Fruit fly (Drosophila melanogaster) whole organism, prepupa: Measurements from ENCODE around the gene CG17778.
A peak's percentile ranks its signal among the peaks of the same experiment; 100 is the strongest.

ENCODE experiments used
- Blimp-1 ChIP-seq: fragments of 200-800 bp; sonication (Bioruptor generic); optimal IDR thresholded peaks from 3 replicates; lab custom pipeline; 2017; ENCODE audit warnings: missing biosample characterization, missing genetic modification characterization, mild to moderate bottlenecking, moderate library complexity, missing genetic modification reagents
- CG10631 ChIP-seq: fragments of 200-800 bp; sonication (Bioruptor generic); optimal IDR thresholded peaks from 2 replicates; lab custom pipeline; 2016; ENCODE audit warnings: missing biosample characterization, missing genetic modification characterization
- CG11294 ChIP-seq: fragments of 200-800 bp; sonication (Bioruptor generic); IDR thresholded peaks from 2 replicates; pipeline ENCODE4 v1.3.6; 2022; ENCODE audit warnings: missing biosample characterization, missing genetic modification characterization
- CG11762 ChIP-seq: fragments of 200-800 bp; sonication (Bioruptor generic); optimal IDR thresholded peaks from 3 replicates; lab custom pipeline; 2016; ENCODE audit warnings: missing biosample characterization, missing genetic modification characterization; ENCODE audit not compliant: insufficient read depth
- CG11902 ChIP-seq: fragments of 200-800 bp; sonication (Bioruptor generic); optimal IDR thresholded peaks from 3 replicates; lab custom pipeline; 2016; ENCODE audit warnings: missing biosample characterization, missing genetic modification characterization
- CG16779 ChIP-seq: fragments of 200-800 bp; sonication (Bioruptor generic); optimal IDR thresholded peaks from 3 replicates; lab custom pipeline; 2017; ENCODE audit warnings: missing biosample characterization, mild to moderate bottlenecking, missing genetic modification characterization
- CG31627 ChIP-seq: fragments of 200-800 bp; sonication (Bioruptor generic); optimal IDR thresholded peaks from 3 replicates; lab custom pipeline; 2016; ENCODE audit warnings: missing biosample characterization, missing genetic modification characterization
- CG32006 ChIP-seq: fragments of 200-800 bp; sonication (Bioruptor generic); optimal IDR thresholded peaks from 3 replicates; lab custom pipeline; 2017; ENCODE audit warnings: missing biosample characterization, mild to moderate bottlenecking, missing genetic modification characterization
- CG34406 ChIP-seq: fragments of 200-800 bp; sonication (Bioruptor generic); optimal IDR thresholded peaks from 3 replicates; lab custom pipeline; 2016; ENCODE audit warnings: missing biosample characterization, missing genetic modification characterization
- CG3919 ChIP-seq: fragments of 200-800 bp; sonication (Bioruptor generic); optimal IDR thresholded peaks from 3 replicates; lab custom pipeline; 2016; ENCODE audit warnings: missing biosample characterization, missing genetic modification characterization
- CG4318 ChIP-seq: fragments of 200-800 bp; sonication (Bioruptor generic); optimal IDR thresholded peaks from 3 replicates; lab custom pipeline; 2017; ENCODE audit warnings: missing biosample characterization, mild to moderate bottlenecking, missing genetic modification characterization
- CG6163 ChIP-seq: fragments of 200-800 bp; sonication (Bioruptor generic); IDR thresholded peaks from 3 replicates; pipeline ENCODE4 v1.3.6; 2022; ENCODE audit warnings: missing biosample characterization, missing genetic modification characterization
- CG6792 ChIP-seq: fragments of 200-800 bp; sonication (Bioruptor generic); optimal IDR thresholded peaks from 3 replicates; lab custom pipeline; 2016; ENCODE audit warnings: missing biosample characterization, missing genetic modification characterization
- CG6854 ChIP-seq: fragments of 200-800 bp; sonication (Bioruptor generic); optimal IDR thresholded peaks from 2 replicates; lab custom pipeline; 2017; ENCODE audit warnings: missing biosample characterization, mild to moderate bottlenecking, missing genetic modification characterization
- CG7368 ChIP-seq: fragments of 200-800 bp; sonication (Bioruptor generic); optimal IDR thresholded peaks from 3 replicates; lab custom pipeline; 2016; ENCODE audit warnings: missing biosample characterization, missing genetic modification characterization
- CG8319 ChIP-seq: fragments of 200-800 bp; sonication (Bioruptor generic); optimal IDR thresholded peaks from 3 replicates; lab custom pipeline; 2016; ENCODE audit warnings: missing biosample characterization, missing genetic modification characterization
- CG8632 ChIP-seq: fragments of 200-800 bp; sonication (Bioruptor generic); optimal IDR thresholded peaks from 3 replicates; lab custom pipeline; 2016; ENCODE audit warnings: missing biosample characterization, missing genetic modification characterization
- CG9139 ChIP-seq: fragments of 200-800 bp; sonication (Bioruptor generic); optimal IDR thresholded peaks from 3 replicates; lab custom pipeline; 2017; ENCODE audit warnings: missing biosample characterization, mild to moderate bottlenecking, missing genetic modification characterization
- Eip78C ChIP-seq: fragments of 200-800 bp; sonication (Bioruptor generic); peaks from one replicate; lab custom pipeline; 2016; ENCODE audit warnings: missing biosample characterization, missing genetic modification characterization
- Ets21C ChIP-seq: fragments of 200-800 bp; sonication (Bioruptor generic); optimal IDR thresholded peaks from 3 replicates; lab custom pipeline; 2016; ENCODE audit warnings: missing biosample characterization, missing genetic modification characterization
- Ets96B ChIP-seq: fragments of 200-800 bp; optimal IDR thresholded peaks from 2 replicates; lab custom pipeline; 2019; ENCODE audit warnings: missing biosample characterization, mild to moderate bottlenecking, missing genetic modification characterization, moderate library complexity
- Hr38 ChIP-seq: sonication (Bioruptor generic); optimal IDR thresholded peaks from 2 replicates; lab custom pipeline; 2016; ENCODE audit warnings: missing biosample characterization, missing genetic modification characterization
- Hr4 ChIP-seq: fragments of 200-800 bp; sonication (Bioruptor generic); optimal IDR thresholded peaks from 3 replicates; lab custom pipeline; 2016; ENCODE audit warnings: missing biosample characterization, missing genetic modification characterization
- Lpt ChIP-seq: fragments of 200-800 bp; sonication (Bioruptor generic); optimal IDR thresholded peaks from 3 replicates; lab custom pipeline; 2016; ENCODE audit warnings: missing biosample characterization, missing genetic modification characterization
- Met ChIP-seq: fragments of 200-800 bp; sonication (Bioruptor generic); optimal IDR thresholded peaks from 3 replicates; lab custom pipeline; 2016; ENCODE audit warnings: missing biosample characterization, missing genetic modification characterization
- OdsH ChIP-seq: fragments of 200-800 bp; sonication (Bioruptor generic); optimal IDR thresholded peaks from 3 replicates; lab custom pipeline; 2016; ENCODE audit warnings: missing biosample characterization, missing genetic modification characterization
- Sox102F ChIP-seq: fragments of 200-800 bp; sonication (Bioruptor generic); optimal IDR thresholded peaks from 2 replicates; lab custom pipeline; 2016; ENCODE audit warnings: missing biosample characterization, mild to moderate bottlenecking, missing genetic modification characterization
- Sox14 ChIP-seq: fragments of 200-800 bp; sonication (Bioruptor generic); optimal IDR thresholded peaks from 3 replicates; lab custom pipeline; 2016; ENCODE audit warnings: missing biosample characterization, missing genetic modification characterization
- achi ChIP-seq: fragments of 200-800 bp; sonication (Bioruptor generic); optimal IDR thresholded peaks from 3 replicates; lab custom pipeline; 2016; ENCODE audit warnings: missing biosample characterization, missing genetic modification characterization
- dac ChIP-seq: fragments of 200-800 bp; sonication (Bioruptor generic); optimal IDR thresholded peaks from 2 replicates; lab custom pipeline; 2017; ENCODE audit warnings: missing biosample characterization, mild to moderate bottlenecking, missing genetic modification characterization
- dsx ChIP-seq: fragments of 200-800 bp; optimal IDR thresholded peaks from 3 replicates; lab custom pipeline; 2019; ENCODE audit warnings: missing biosample characterization, mild to moderate bottlenecking, missing genetic modification characterization, moderate library complexity; ENCODE audit not compliant: poor library complexity, severe bottlenecking
- eg ChIP-seq: fragments of 200-800 bp; sonication (Bioruptor generic); IDR thresholded peaks from 3 replicates; pipeline ENCODE4 v1.3.6; 2022; ENCODE audit warnings: missing biosample characterization, missing genetic modification characterization
- esn ChIP-seq: fragments of 200-800 bp; sonication (Bioruptor generic); optimal IDR thresholded peaks from 2 replicates; lab custom pipeline; 2016; ENCODE audit warnings: missing biosample characterization, mild to moderate bottlenecking, missing genetic modification characterization, moderate library complexity
- fd59A ChIP-seq: fragments of 200-800 bp; sonication (Bioruptor generic); optimal IDR thresholded peaks from 2 replicates; lab custom pipeline; 2017; ENCODE audit warnings: missing biosample characterization, mild to moderate bottlenecking, missing genetic modification characterization, missing genetic modification reagents
- fd85E ChIP-seq: fragments of 200-800 bp; sonication (Bioruptor generic); optimal IDR thresholded peaks from 3 replicates; lab custom pipeline; 2016; ENCODE audit warnings: missing biosample characterization, missing genetic modification characterization
- fkh ChIP-seq: fragments of 200-800 bp; sonication (Bioruptor generic); optimal IDR thresholded peaks from 3 replicates; lab custom pipeline; 2017; ENCODE audit warnings: missing biosample characterization, mild to moderate bottlenecking, missing genetic modification characterization, moderate library complexity
- lz ChIP-seq: fragments of 200-800 bp; sonication (Bioruptor generic); optimal IDR thresholded peaks from 3 replicates; lab custom pipeline; 2016; ENCODE audit warnings: missing biosample characterization, missing genetic modification characterization
- net ChIP-seq: fragments of 200-800 bp; sonication (Bioruptor generic); optimal IDR thresholded peaks from 3 replicates; lab custom pipeline; 2016; ENCODE audit warnings: missing biosample characterization, missing genetic modification characterization
- spab ChIP-seq: fragments of 200-800 bp; sonication (Bioruptor generic); optimal IDR thresholded peaks from 2 replicates; lab custom pipeline; 2017; ENCODE audit warnings: missing biosample characterization, mild to moderate bottlenecking, missing genetic modification characterization, missing genetic modification reagents
- ss ChIP-seq, 2 experiments: fragments of 200-800 bp; sonication (Bioruptor generic); optimal IDR thresholded peaks; 2 replicates in 1 of 2; 3 replicates in 1 of 2; lab custom pipeline; 2017 to 2018; ENCODE audit warnings: mild to moderate bottlenecking in 2 of 2, missing biosample characterization in 2 of 2, missing genetic modification characterization in 2 of 2, moderate library complexity in 1 of 2
- svp ChIP-seq: fragments of 200-800 bp; sonication (Bioruptor generic); peaks from one replicate; lab custom pipeline; 2016; ENCODE audit warnings: missing biosample characterization, missing genetic modification characterization
- topi ChIP-seq: fragments of 200-800 bp; sonication (Bioruptor generic); optimal IDR thresholded peaks from 3 replicates; lab custom pipeline; 2016; ENCODE audit warnings: missing biosample characterization, missing genetic modification characterization
- vri ChIP-seq: fragments of 200-800 bp; sonication (Bioruptor generic); optimal IDR thresholded peaks from 3 replicates; lab custom pipeline; 2016; ENCODE audit warnings: missing biosample characterization, mild to moderate bottlenecking, missing genetic modification characterization

The CG17778 gene

DNA sequence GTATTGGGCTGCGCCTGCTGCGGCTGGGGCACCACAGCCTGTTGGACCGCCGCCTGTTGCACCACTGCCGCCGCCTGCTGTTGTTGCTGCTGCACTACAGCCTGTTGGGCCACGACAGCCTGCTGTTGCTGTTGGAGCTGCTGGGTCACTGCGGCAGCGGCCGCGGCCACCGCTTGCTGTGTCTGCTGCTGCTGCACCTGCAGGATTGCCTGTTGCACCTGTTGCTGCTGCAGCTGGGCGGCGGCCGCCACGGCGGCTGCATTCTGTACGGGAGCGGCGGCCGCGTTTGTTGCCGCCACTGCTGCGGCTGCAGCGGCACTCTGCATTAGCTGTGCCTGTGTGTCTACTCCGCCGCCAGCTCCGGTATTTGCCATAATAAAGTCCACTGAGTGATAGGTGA lies 24.4 kb downstream of the CG17778 start:
- TF ChIP-seq Sox14: no peak
- TF ChIP-seq CG11902 (GFP tag; lab: Kevin White, UChicago): no peak
- no peak for TF ChIP-seq CG11294 (GFP tag; lab: Robert Waterston, UW)
- TF ChIP-seq vri (GFP tag; lab: Kevin White, UChicago): no peak
- TF ChIP-seq CG16779 (tag; lab: Kevin White, UChicago): no peak
- TF ChIP-seq svp: no peak
- no peak for TF ChIP-seq CG34406

DNA sequence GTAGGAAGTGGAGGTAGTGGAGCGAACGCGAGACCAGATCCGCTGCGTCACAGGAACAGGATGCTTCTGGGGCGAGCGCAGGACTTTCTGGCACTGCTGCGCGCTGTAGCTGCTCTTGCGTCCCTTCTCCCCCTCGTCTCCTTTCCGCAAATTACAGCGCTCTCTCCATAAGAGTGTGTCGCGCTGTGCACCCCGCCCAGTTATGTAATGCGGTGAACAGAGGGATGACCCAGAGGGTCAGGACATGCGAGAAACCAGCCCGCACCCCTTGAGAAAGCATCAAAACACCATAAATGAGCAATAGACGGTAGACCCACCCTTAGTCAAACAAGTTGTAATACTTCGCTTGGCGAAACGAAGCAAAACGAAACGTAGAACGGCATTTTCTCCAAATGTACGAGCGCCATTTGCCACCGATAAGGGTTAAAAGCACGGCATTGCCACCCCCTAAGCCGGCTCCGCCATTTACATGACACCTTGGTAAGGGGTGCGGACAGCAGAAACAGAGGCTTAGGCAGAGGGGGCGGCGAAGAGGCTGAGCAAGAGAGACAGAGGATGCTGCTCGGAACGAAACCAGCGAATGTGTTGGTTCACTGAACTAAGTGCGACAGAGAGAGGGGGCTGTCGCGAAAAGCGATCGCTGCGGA lies 25.9 kb downstream of the CG17778 start:
- TF ChIP-seq ss (GFP tag; optimal IDR thresholded peaks at IDR 0.05; lab: Kevin White, UChicago): peak in 1 of 2 experiments; percentile 7
- peak; percentile 12 for TF ChIP-seq vri (GFP tag; lab: Kevin White, UChicago)
- TF ChIP-seq Hr4 (GFP tag; lab: Kevin White, UChicago): no peak
- peak; percentile 50 for TF ChIP-seq Eip78C (GFP tag; lab: Kevin White, UChicago)
- no peak for TF ChIP-seq CG11762
- TF ChIP-seq, all 60 proteins: peak for 3

DNA sequence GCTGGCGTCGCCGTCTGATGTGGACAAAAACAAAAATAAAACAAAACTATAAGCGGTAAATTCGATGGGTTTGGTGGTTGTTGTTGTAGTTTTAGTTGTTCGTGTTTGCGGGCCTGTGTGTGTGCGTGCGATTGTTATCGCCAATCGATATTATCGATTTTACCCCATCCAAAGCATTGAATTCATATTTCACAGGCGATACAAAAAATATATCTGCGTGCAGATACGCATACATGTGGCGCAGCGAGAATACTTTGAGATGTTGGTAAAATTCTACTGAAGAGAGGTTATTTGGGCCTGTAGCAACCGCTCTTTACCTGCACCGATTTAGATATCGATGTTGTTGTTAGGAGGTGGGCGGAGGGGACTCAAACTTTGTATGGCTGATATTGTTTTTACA lies 27.3 kb downstream of the CG17778 start:
- TF ChIP-seq Eip78C (GFP tag; lab: Kevin White, UChicago) (peak; percentile 23), dac (GFP tag; lab: Kevin White, UChicago) (no peak)

DNA sequence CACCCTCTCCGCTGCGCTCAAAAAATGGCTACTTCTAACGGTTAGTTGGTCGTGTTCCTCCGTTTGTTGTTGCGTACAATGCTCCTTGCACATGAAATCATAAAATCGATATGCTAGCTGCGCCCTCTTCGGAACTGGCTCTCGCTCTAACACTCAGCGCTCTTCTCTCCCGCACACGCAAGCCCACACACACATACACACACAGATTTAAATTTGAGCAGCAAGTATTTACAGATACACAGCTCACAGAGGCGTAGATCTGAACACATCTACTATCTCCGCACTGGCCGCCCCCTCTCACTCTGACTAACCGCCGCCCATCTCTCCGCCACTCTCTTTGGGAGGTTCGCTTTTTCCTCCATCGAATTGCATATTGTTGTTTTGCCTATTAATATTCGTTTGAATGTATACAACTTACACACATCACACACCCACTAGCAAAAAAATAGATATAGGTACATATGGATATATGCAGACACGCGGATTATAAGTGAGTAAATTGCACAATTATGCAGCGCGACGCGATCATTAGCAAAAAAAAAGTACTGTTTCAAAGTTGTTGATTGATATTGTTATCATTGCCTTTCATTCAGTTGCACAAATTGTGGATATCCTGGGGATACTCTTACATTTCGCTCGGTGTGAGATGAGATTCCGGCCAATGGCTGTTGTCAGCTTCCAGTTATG lies 28.1 kb downstream of the CG17778 start:
- peak; percentile 50 for TF ChIP-seq CG4318 (GFP tag; lab: Kevin White, UChicago)
- peak; percentile 62 for TF ChIP-seq Hr4 (GFP tag; lab: Kevin White, UChicago)
- no peak for TF ChIP-seq Blimp-1
- TF ChIP-seq CG8319: peak; percentile 58
- peak; percentile 81 for TF ChIP-seq esn (GFP tag; lab: Kevin White, UChicago)
- TF ChIP-seq Sox102F (GFP tag; lab: Kevin White, UChicago): peak; percentile 76
- TF ChIP-seq CG6163 (GFP tag; lab: Robert Waterston, UW): peak; percentile 86
- TF ChIP-seq Hr38: peak; percentile 59
- TF ChIP-seq dsx (GFP tag; lab: Kevin White, UChicago): peak; percentile 45
- TF ChIP-seq CG7368 (GFP tag; lab: Kevin White, UChicago): peak; percentile 60
- TF ChIP-seq CG6854 (GFP tag; lab: Kevin White, UChicago): peak; percentile 62
- TF ChIP-seq Met (GFP tag; lab: Kevin White, UChicago): peak; percentile 80
- TF ChIP-seq fkh (GFP tag; lab: Kevin White, UChicago): peak; percentile 91
- TF ChIP-seq Ets21C (GFP tag; lab: Kevin White, UChicago): peak; percentile 67
- TF ChIP-seq CG10631: peak; percentile 25
- peak; percentile 74 for TF ChIP-seq CG6792 (GFP tag; lab: Kevin White, UChicago)
- TF ChIP-seq CG11902 (GFP tag; lab: Kevin White, UChicago): peak; percentile 51
- TF ChIP-seq ss (GFP tag; optimal IDR thresholded peaks at IDR 0.05; lab: Kevin White, UChicago): peak; percentile 47 to 59
- peak; percentile 82 for TF ChIP-seq CG3919
- peak; percentile 61 for TF ChIP-seq dac (GFP tag; lab: Kevin White, UChicago)
- peak; percentile 65 for TF ChIP-seq net
- peak; percentile 84 for TF ChIP-seq CG31627 (GFP tag; lab: Kevin White, UChicago)
- peak; percentile 61 for TF ChIP-seq achi (GFP tag; lab: Kevin White, UChicago)
- peak; percentile 13 for TF ChIP-seq spab (GFP tag; lab: Kevin White, UChicago)
- peak; percentile 52 for TF ChIP-seq fd59A
- no peak for TF ChIP-seq CG9139 (GFP tag; lab: Kevin White, UChicago)
- peak; percentile 53 for TF ChIP-seq CG32006
- peak; percentile 51 for TF ChIP-seq Eip78C (GFP tag; lab: Kevin White, UChicago)
- TF ChIP-seq CG8632 (GFP tag; lab: Kevin White, UChicago): peak; percentile 60
- peak; percentile 91 for TF ChIP-seq svp
- peak; percentile 82 for TF ChIP-seq Lpt (GFP tag; lab: Kevin White, UChicago)
- TF ChIP-seq OdsH: peak; percentile 72
- TF ChIP-seq vri (GFP tag; lab: Kevin White, UChicago): peak; percentile 84
- peak; percentile 82 for TF ChIP-seq eg (GFP tag; lab: Robert Waterston, UW)
- TF ChIP-seq fd85E (GFP tag; lab: Kevin White, UChicago): no peak
- peak; percentile 48 for TF ChIP-seq Ets96B (tag; lab: Kevin White, UChicago)
- peak; percentile 70 for TF ChIP-seq topi
- TF ChIP-seq lz: peak; percentile 84
